Worm (Caenorhabditis elegans) whole organism, L4/young adult: Measurements from ENCODE around the gene F35H10.5.

ENCODE experiments used
- dao-5 ChIP-seq: sonication (generic microtip); optimal IDR thresholded peaks from 2 replicates; lab custom pipeline; 2016; ENCODE audit warnings: missing genotype, missing genetic modification characterization, moderate library complexity, missing compliant biosample characterization
- him-1 ChIP-seq: sonication (generic microtip); optimal IDR thresholded peaks from 2 replicates; lab custom pipeline; 2016; ENCODE audit warnings: missing genotype, missing genetic modification reagents, missing genetic modification characterization, missing compliant biosample characterization

DNA sequence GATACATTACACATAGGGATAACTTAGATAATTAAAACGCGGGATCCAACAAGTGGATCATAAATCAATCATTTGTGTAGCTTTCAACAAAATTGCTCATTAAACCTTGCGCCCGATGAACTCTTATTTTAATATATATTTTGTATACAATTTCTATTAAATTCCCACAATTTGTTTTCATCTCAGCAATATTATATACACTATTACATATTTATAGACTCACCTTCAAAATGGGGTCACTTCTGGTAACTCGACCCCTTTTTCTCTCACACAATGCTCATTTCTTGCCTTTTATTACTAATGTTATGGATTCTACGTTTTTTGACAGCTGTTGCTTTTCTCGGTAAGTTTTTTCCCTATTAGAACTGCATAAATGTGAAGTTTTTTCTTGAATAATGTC is 39.1 kb downstream of the F35H10.5 start, which contains the start of gene lgc-6:
- TF ChIP-seq him-1 (tag; lab: Kevin White, UChicago) (no peak), dao-5 (tag; lab: Kevin White, UChicago) (no peak)
